Worm (Caenorhabditis elegans): ENCODE measurements around the gene B0334.5.

- no peak for TF ChIP-seq elt-1 (tag; optimal IDR thresholded peaks at IDR 0.05; ENCODE audit: borderline replicate concordance, insufficient read depth)
- TF ChIP-seq blmp-1 (tag; optimal IDR thresholded peaks at IDR 0.05): no peak
- TF ChIP-seq lsy-2 (tag; optimal IDR thresholded peaks at IDR 0.05): no peak
- no peak for TF ChIP-seq pha-4 (tag; optimal IDR thresholded peaks at IDR 0.05)
- no peak for TF ChIP-seq zip-8 (tag; optimal IDR thresholded peaks at IDR 0.05)
These were observed 25.5 kb upstream of the B0334.5 start, which contains the start of gene mfn-1 for ce11 chrII:11471916-11472315.
